Fruit fly (Drosophila melanogaster): Measurements from ENCODE around the gene CG34367.
A peak's percentile ranks its signal among the peaks of the same experiment; 100 is the strongest.

Gene CG34367

dm6 chr2L:10321612-10322011, 32.1 kb downstream of the CG34367 start (continued):
- no peak for TF ChIP-seq Dref (GFP tag; IDR thresholded peaks at IDR 0.05)
- TF ChIP-seq CG8281 (tag; optimal IDR thresholded peaks at IDR 0.05): no peak
- TF ChIP-seq tna (GFP tag; IDR thresholded peaks at IDR 0.05; ENCODE audit: partially characterized antibody): no peak
- TF ChIP-seq sr (GFP tag; IDR thresholded peaks at IDR 0.05): no peak
- TF ChIP-seq Nf-YB (GFP tag; optimal IDR thresholded peaks at IDR 0.05): no peak
- TF ChIP-seq CG3847 (GFP tag; IDR thresholded peaks at IDR 0.05): no peak
- TF ChIP-seq ase (GFP tag; IDR thresholded peaks at IDR 0.05): no peak
- TF ChIP-seq CG6689 (GFP tag; IDR thresholded peaks at IDR 0.05): no peak
- no peak for TF ChIP-seq CG11504 (tag; optimal IDR thresholded peaks at IDR 0.05)
- no peak for TF ChIP-seq Tbp (GFP tag; optimal IDR thresholded peaks at IDR 0.05)
- no peak for TF ChIP-seq Antp (GFP tag; optimal IDR thresholded peaks at IDR 0.05)
- TF ChIP-seq fru (optimal IDR thresholded peaks at IDR 0.05): no peak
- no peak for TF ChIP-seq Myb (GFP tag; optimal IDR thresholded peaks at IDR 0.05)
- TF ChIP-seq Awh (GFP tag; IDR thresholded peaks at IDR 0.05): no peak
- TF ChIP-seq fd102C (GFP tag; optimal IDR thresholded peaks at IDR 0.05): no peak
- no peak for TF ChIP-seq abd-A (tag; optimal IDR thresholded peaks at IDR 0.05)
- no peak for TF ChIP-seq jigr1 (GFP tag; IDR thresholded peaks at IDR 0.05)
- peak; percentile 7 for TF ChIP-seq MESR4 (GFP tag; optimal IDR thresholded peaks at IDR 0.05)
- TF ChIP-seq gem (tag; optimal IDR thresholded peaks at IDR 0.05): no peak
- no peak for TF ChIP-seq danr (GFP tag; IDR thresholded peaks at IDR 0.05)
- TF ChIP-seq dm (GFP tag; optimal IDR thresholded peaks at IDR 0.05): no peak
- TF ChIP-seq ato (GFP tag; IDR thresholded peaks at IDR 0.05; ENCODE audit: partially characterized antibody): no peak
- no peak for TF ChIP-seq cato (GFP tag; optimal IDR thresholded peaks at IDR 0.05; ENCODE audit: borderline replicate concordance)
- peak; percentile 59 for TF ChIP-seq BtbVII (GFP tag; optimal IDR thresholded peaks at IDR 0.05)
- TF ChIP-seq ken (GFP tag; IDR thresholded peaks at IDR 0.05): no peak
- TF ChIP-seq Usf (GFP tag; optimal IDR thresholded peaks at IDR 0.05): no peak
- TF ChIP-seq ATbp (GFP tag; optimal IDR thresholded peaks at IDR 0.05): no peak
- no peak for TF ChIP-seq CG9215 (GFP tag; IDR thresholded peaks at IDR 0.05)
- TF ChIP-seq CG2712 (tag; optimal IDR thresholded peaks at IDR 0.05): no peak
- TF ChIP-seq row (GFP tag; IDR thresholded peaks at IDR 0.05): no peak
- TF ChIP-seq jing (GFP tag; optimal IDR thresholded peaks at IDR 0.05): no peak
- TF ChIP-seq en (GFP tag; optimal IDR thresholded peaks at IDR 0.05): no peak
- TF ChIP-seq pho (GFP tag; optimal IDR thresholded peaks at IDR 0.05): peak; percentile 24
- no peak for TF ChIP-seq crol (GFP tag; IDR thresholded peaks at IDR 0.05)
- no peak for TF ChIP-seq Max (GFP tag; optimal IDR thresholded peaks at IDR 0.05)
- no peak for TF ChIP-seq luna (GFP tag; optimal IDR thresholded peaks at IDR 0.05)
- TF ChIP-seq Gsc (GFP tag; IDR thresholded peaks at IDR 0.05): no peak
- TF ChIP-seq lola (GFP tag; optimal IDR thresholded peaks at IDR 0.05): no peak
- peak; percentile 98 for TF ChIP-seq CG12769 (tag; optimal IDR thresholded peaks at IDR 0.05)
- TF ChIP-seq zfh2 (GFP tag; optimal IDR thresholded peaks at IDR 0.05): no peak
- TF ChIP-seq NK7.1 (GFP tag; optimal IDR thresholded peaks at IDR 0.05): no peak
- no peak for TF ChIP-seq lilli (GFP tag; optimal IDR thresholded peaks at IDR 0.05)
- no peak; the same call in 1 of the 2 replicates for TF ChIP-seq amos (GFP tag; IDR thresholded peaks at IDR 0.05; ENCODE audit: partially characterized antibody)
- TF ChIP-seq CG10209 (GFP tag; optimal IDR thresholded peaks at IDR 0.05): no peak
- no peak for TF ChIP-seq Sry-δ (GFP tag; optimal IDR thresholded peaks at IDR 0.05)
- TF ChIP-seq CG8478 (optimal IDR thresholded peaks at IDR 0.05): no peak
- TF ChIP-seq CG7372 (GFP tag; IDR thresholded peaks at IDR 0.05): no peak
- TF ChIP-seq CG11560 (tag; IDR thresholded peaks at IDR 0.05): no peak
- no peak for TF ChIP-seq gsb (GFP tag; IDR thresholded peaks at IDR 0.05)
- TF ChIP-seq HLH54F (GFP tag; optimal IDR thresholded peaks at IDR 0.05): no peak
- no peak for TF ChIP-seq CG4617 (GFP tag; optimal IDR thresholded peaks at IDR 0.05; ENCODE audit: borderline replicate concordance)
- no peak for TF ChIP-seq sima (GFP tag; optimal IDR thresholded peaks at IDR 0.05)
- TF ChIP-seq D (optimal IDR thresholded peaks at IDR 0.05): no peak
- no peak for TF ChIP-seq D (GFP tag; optimal IDR thresholded peaks at IDR 0.05)

All from whole organism, embryonic.